Fruit fly (Drosophila melanogaster) whole organism, embryonic: ENCODE results near the gene His3.3B.

Experiments
- Ada2b ChIP-seq: fragments of 200-800 bp; sonication (Bioruptor generic); IDR thresholded peaks from 2 replicates; pipeline ENCODE4 v1.3.6; 2022; ENCODE audit warnings: missing biosample characterization, missing genetic modification characterization
- CG11723 ChIP-seq: fragments of 200-800 bp; sonication (Bioruptor generic); optimal IDR thresholded peaks from 2 replicates; lab custom pipeline; 2017; ENCODE audit warnings: missing biosample characterization, mild to moderate bottlenecking, missing genetic modification characterization
- CG13775 ChIP-seq: fragments of 200-800 bp; sonication (Bioruptor generic); optimal IDR thresholded peaks from 3 replicates; lab custom pipeline; 2017; ENCODE audit warnings: missing biosample characterization, mild to moderate bottlenecking, missing genetic modification characterization
- CG14441 ChIP-seq: fragments of 200-800 bp; sonication (Bioruptor generic); IDR thresholded peaks from 2 replicates; pipeline ENCODE4 v1.3.6; 2022; ENCODE audit warnings: missing biosample characterization, missing genetic modification characterization
- CG14860 ChIP-seq: fragments of 200-800 bp; sonication (Bioruptor generic); IDR thresholded peaks from 3 replicates; pipeline ENCODE4 v1.3.6; 2022; ENCODE audit warnings: missing biosample characterization, missing genetic modification characterization; ENCODE audit not compliant: partially characterized antibody
- CG15514 ChIP-seq: fragments of 200-800 bp; sonication (Bioruptor generic); optimal IDR thresholded peaks from 3 replicates; lab custom pipeline; 2017; ENCODE audit warnings: missing biosample characterization, missing genetic modification characterization, mild to moderate bottlenecking, moderate library complexity, missing genetic modification reagents
- CG15601 ChIP-seq: fragments of 200-800 bp; sonication (Bioruptor generic); optimal IDR thresholded peaks from 3 replicates; lab custom pipeline; 2019; ENCODE audit warnings: missing biosample characterization, mild to moderate bottlenecking, missing genetic modification characterization, moderate library complexity
- CG1647 ChIP-seq: fragments of 200-800 bp; sonication (Bioruptor generic); optimal IDR thresholded peaks from 3 replicates; lab custom pipeline; 2016; ENCODE audit warnings: missing biosample characterization, missing genetic modification characterization
- CG17359 ChIP-seq: fragments of 200-800 bp; sonication (Bioruptor generic); optimal IDR thresholded peaks from 3 replicates; lab custom pipeline; 2018; ENCODE audit warnings: missing biosample characterization, mild to moderate bottlenecking, missing genetic modification characterization, moderate library complexity
- CG18011 ChIP-seq: fragments of 200-800 bp; sonication (Bioruptor generic); optimal IDR thresholded peaks from 2 replicates; lab custom pipeline; 2017; ENCODE audit warnings: missing biosample characterization, missing genetic modification characterization, mild to moderate bottlenecking, moderate library complexity, missing genotype
- CG3847 ChIP-seq: fragments of 200-800 bp; sonication (Bioruptor generic); IDR thresholded peaks from 2 replicates; pipeline ENCODE4 v1.3.6; 2022; ENCODE audit warnings: missing biosample characterization, missing genetic modification characterization
- CG5180 ChIP-seq: fragments of 200-800 bp; sonication (Bioruptor generic); optimal IDR thresholded peaks from 3 replicates; lab custom pipeline; 2017; ENCODE audit warnings: missing biosample characterization, missing genetic modification characterization, mild to moderate bottlenecking, moderate library complexity, missing genetic modification reagents
- CG6175 ChIP-seq: fragments of 200-800 bp; sonication (Bioruptor generic); IDR thresholded peaks from 3 replicates; pipeline ENCODE4 v1.3.6; 2022; ENCODE audit warnings: missing biosample characterization, missing genetic modification characterization
- CG6854 ChIP-seq: fragments of 200-800 bp; sonication (Bioruptor generic); optimal IDR thresholded peaks from 3 replicates; lab custom pipeline; 2017; ENCODE audit warnings: missing biosample characterization, mild to moderate bottlenecking, missing genetic modification characterization
- D19A ChIP-seq: fragments of 200-800 bp; optimal IDR thresholded peaks from 3 replicates; lab custom pipeline; 2019; ENCODE audit warnings: missing biosample characterization, mild to moderate bottlenecking, missing genetic modification characterization, moderate library complexity
- Dfd ChIP-seq, 2 experiments: fragments of >200 bp; optimal IDR thresholded peaks; 2 replicates each; lab custom pipeline; 2017; ENCODE audit warnings: missing biosample characterization in 2 of 2, missing genetic modification characterization in 2 of 2
- Drgx ChIP-seq: fragments of 200-800 bp; sonication (Bioruptor generic); IDR thresholded peaks from 2 replicates; pipeline ENCODE4 v1.3.6; 2022; ENCODE audit warnings: missing biosample characterization, missing genetic modification characterization
- Ets65A ChIP-seq: fragments of 200-800 bp; sonication (Bioruptor generic); peaks from one replicate; lab custom pipeline; 2016; ENCODE audit warnings: missing biosample characterization, missing genetic modification characterization
- Hr51 ChIP-seq, 2 experiments: fragments of 200-800 bp; sonication (Bioruptor generic); optimal IDR thresholded peaks; 2 replicates in 1 of 2; 3 replicates in 1 of 2; lab custom pipeline; 2016 to 2018; ENCODE audit warnings: missing biosample characterization in 2 of 2, missing genetic modification characterization in 2 of 2, mild to moderate bottlenecking in 1 of 2, moderate library complexity in 1 of 2
- MBD-R2 ChIP-seq: fragments of 200-800 bp; sonication (Bioruptor generic); IDR thresholded peaks from 2 replicates; pipeline ENCODE4 v1.3.6; 2022; ENCODE audit warnings: missing biosample characterization, missing genetic modification characterization
- MTF-1 ChIP-seq: fragments of 200-800 bp; sonication (Bioruptor generic); optimal IDR thresholded peaks from 2 replicates; lab custom pipeline; 2018; ENCODE audit warnings: missing biosample characterization, mild to moderate bottlenecking, missing genetic modification characterization, borderline replicate concordance
- Sin3A ChIP-seq: fragments of >200 bp; optimal IDR thresholded peaks from 2 replicates; lab custom pipeline; 2018
- Sry-β ChIP-seq: fragments of 200-800 bp; sonication (Bioruptor generic); optimal IDR thresholded peaks from 2 replicates; lab custom pipeline; 2018; ENCODE audit warnings: missing biosample characterization, mild to moderate bottlenecking, missing genetic modification characterization, moderate library complexity
- Stat92E ChIP-seq, 3 experiments: fragments of >200 bp in 2 of 3; fragments of 200-800 bp in 1 of 3; sonication (Bioruptor generic) in 1 of 3; optimal IDR thresholded peaks; 2 replicates each; lab custom pipeline; 2017 to 2019; ENCODE audit warnings: missing biosample characterization in 3 of 3, missing genetic modification characterization in 3 of 3, mild to moderate bottlenecking in 1 of 3, moderate library complexity in 1 of 3
- ab ChIP-seq: fragments of 200-800 bp; sonication (Bioruptor generic); optimal IDR thresholded peaks from 2 replicates; lab custom pipeline; 2016; ENCODE audit warnings: missing biosample characterization, missing genetic modification characterization
- ac ChIP-seq: fragments of 200-800 bp; sonication (Bioruptor generic); optimal IDR thresholded peaks from 3 replicates; lab custom pipeline; 2017; ENCODE audit warnings: missing biosample characterization, mild to moderate bottlenecking, missing genetic modification characterization
- ap ChIP-seq: fragments of 200-800 bp; sonication (Bioruptor generic); IDR thresholded peaks from 2 replicates; pipeline ENCODE4 v1.3.6; 2022; ENCODE audit warnings: missing biosample characterization, missing genetic modification characterization
- br ChIP-seq: fragments of >200 bp; optimal IDR thresholded peaks from 2 replicates; lab custom pipeline; 2017
- cg ChIP-seq: fragments of 200-800 bp; sonication (Bioruptor generic); optimal IDR thresholded peaks from 3 replicates; lab custom pipeline; 2019; ENCODE audit warnings: missing biosample characterization, mild to moderate bottlenecking, missing genetic modification characterization, moderate library complexity
- chif ChIP-seq, 2 experiments: fragments of 200-800 bp; sonication (Bioruptor generic); optimal IDR thresholded peaks; 3 replicates each; lab custom pipeline; 2016; ENCODE audit warnings: missing biosample characterization in 2 of 2, missing genetic modification characterization in 2 of 2
- crc ChIP-seq: fragments of 200-800 bp; sonication (Bioruptor generic); optimal IDR thresholded peaks from 2 replicates; lab custom pipeline; 2016; ENCODE audit warnings: missing biosample characterization, missing genetic modification characterization
- croc ChIP-seq: fragments of 200-800 bp; sonication (Bioruptor generic); conservative IDR thresholded peaks from 3 replicates; pipeline ENCODE4 v1.3.6; 2022; ENCODE audit warnings: missing biosample characterization, missing genetic modification characterization
- dpn ChIP-seq, 2 experiments: fragments of 200-800 bp; sonication (Bioruptor generic); optimal IDR thresholded peaks; 3 replicates each; lab custom pipeline; 2016; ENCODE audit warnings: missing biosample characterization in 2 of 2, missing genetic modification characterization in 2 of 2
- emc ChIP-seq: fragments of 200-800 bp; sonication (Bioruptor generic); optimal IDR thresholded peaks from 2 replicates; lab custom pipeline; 2016; ENCODE audit warnings: missing biosample characterization, missing genetic modification characterization
- esg ChIP-seq: fragments of 200-800 bp; sonication (Bioruptor generic); conservative IDR thresholded peaks from 2 replicates; pipeline ENCODE4 v1.3.6; 2022; ENCODE audit warnings: missing biosample characterization, missing genetic modification characterization
- fd96Cb ChIP-seq: fragments of 200-800 bp; sonication (Bioruptor generic); optimal IDR thresholded peaks from 2 replicates; lab custom pipeline; 2018; ENCODE audit warnings: missing biosample characterization, mild to moderate bottlenecking, missing genetic modification characterization, moderate library complexity
- gem ChIP-seq: fragments of 200-800 bp; sonication (Bioruptor generic); optimal IDR thresholded peaks from 2 replicates; lab custom pipeline; 2019; ENCODE audit warnings: missing biosample characterization, mild to moderate bottlenecking, missing genetic modification characterization, moderate library complexity
- gt ChIP-seq: fragments of 200-800 bp; sonication (Bioruptor generic); IDR thresholded peaks from 2 replicates; pipeline ENCODE4 v1.3.6; 2022; ENCODE audit warnings: missing biosample characterization, missing genetic modification characterization
- insv ChIP-seq, 2 experiments: fragments of 200-800 bp; sonication (Bioruptor generic); optimal IDR thresholded peaks; 3 replicates each; lab custom pipeline; 2016 to 2018; ENCODE audit warnings: missing biosample characterization in 2 of 2, missing genetic modification characterization in 2 of 2
- klu ChIP-seq: fragments of 200-800 bp; sonication (Bioruptor generic); IDR thresholded peaks from 2 replicates; pipeline ENCODE4 v1.3.6; 2022; ENCODE audit warnings: missing biosample characterization, missing genetic modification characterization
- nmo ChIP-seq: fragments of 200-800 bp; sonication (Bioruptor generic); optimal IDR thresholded peaks from 2 replicates; lab custom pipeline; 2018; ENCODE audit warnings: missing biosample characterization, mild to moderate bottlenecking, missing genetic modification characterization, moderate library complexity
- peb ChIP-seq: fragments of 200-800 bp; sonication (Bioruptor generic); IDR thresholded peaks from 2 replicates; pipeline ENCODE4 v1.3.6; 2022; ENCODE audit warnings: missing biosample characterization, missing genetic modification characterization
- phol ChIP-seq: fragments of 200-800 bp; sonication (Bioruptor generic); optimal IDR thresholded peaks from 3 replicates; lab custom pipeline; 2018; ENCODE audit warnings: missing biosample characterization, mild to moderate bottlenecking, missing genetic modification characterization, moderate library complexity
- prd ChIP-seq, 3 experiments: fragments of >200 bp in 2 of 3; fragments of 200-800 bp in 1 of 3; sonication (Bioruptor generic) in 1 of 3; optimal IDR thresholded peaks in 2 of 3; IDR thresholded peaks in 1 of 3; 2 replicates in 2 of 3; 3 replicates in 1 of 3; pipeline versions ENCODE4 v1.3.6 to Lab custom; 2017 to 2022; ENCODE audit warnings: missing biosample characterization in 1 of 3, missing genetic modification characterization in 1 of 3
- ro ChIP-seq: fragments of 200-800 bp; sonication (Bioruptor generic); IDR thresholded peaks from 2 replicates; pipeline ENCODE4 v1.3.6; 2022; ENCODE audit warnings: missing biosample characterization, missing genetic modification characterization
- sens ChIP-seq: fragments of 200-800 bp; sonication (Bioruptor generic); peaks from one replicate; lab custom pipeline; 2016; ENCODE audit warnings: missing biosample characterization, missing genetic modification characterization
- slou ChIP-seq: fragments of 200-800 bp; sonication (Bioruptor generic); optimal IDR thresholded peaks from 3 replicates; lab custom pipeline; 2016; ENCODE audit warnings: missing biosample characterization, missing genetic modification characterization
- tap ChIP-seq: fragments of 200-800 bp; optimal IDR thresholded peaks from 3 replicates; lab custom pipeline; 2019; ENCODE audit warnings: missing biosample characterization, mild to moderate bottlenecking, missing genetic modification characterization, moderate library complexity
- vfl ChIP-seq: fragments of 200-800 bp; sonication (Bioruptor generic); optimal IDR thresholded peaks from 2 replicates; lab custom pipeline; 2016; ENCODE audit warnings: missing biosample characterization, missing genetic modification characterization
- wdn ChIP-seq: fragments of 200-800 bp; sonication (Bioruptor generic); IDR thresholded peaks from 2 replicates; pipeline ENCODE4 v1.3.6; 2022; ENCODE audit warnings: missing biosample characterization, missing genetic modification characterization
- yki ChIP-seq: fragments of >200 bp; optimal IDR thresholded peaks from 3 replicates; lab custom pipeline; 2018
- zf30C ChIP-seq: fragments of 200-800 bp; sonication (Bioruptor generic); optimal IDR thresholded peaks from 3 replicates; lab custom pipeline; 2018; ENCODE audit warnings: missing biosample characterization, mild to moderate bottlenecking, missing genetic modification characterization

His3.3B gene

dm6 chrX:9148989-9149522 lies 7.4 kb downstream of the His3.3B start, which contains the start of the genes fh and Bap111 (continued):
- TF ChIP-seq gem (tag; lab: Kevin White, UChicago) (no peak), croc (GFP tag; lab: Robert Waterston, UW) (no peak), CG17359 (tag; lab: Kevin White, UChicago) (no peak), CG14441 (no peak), prd (optimal IDR thresholded peaks at IDR 0.05; lab: Kevin White, UChicago) (no peak), prd (GFP tag; IDR thresholded peaks at IDR 0.05; lab: Robert Waterston, UW) (no peak), Sin3A (lab: Kevin White, UChicago) (peak; percentile 16), yki (lab: Kevin White, UChicago) (no peak), klu (GFP tag; lab: Robert Waterston, UW) (no peak), br (lab: Kevin White, UChicago) (no peak), CG15514 (GFP tag; lab: Kevin White, UChicago) (peak; percentile 12), nmo (GFP tag; lab: Kevin White, UChicago) (peak; percentile 38), CG11723 (GFP tag; lab: Kevin White, UChicago) (no peak), phol (peak; percentile 96), CG14860 (GFP tag; lab: Robert Waterston, UW) (no peak), wdn (GFP tag; lab: Robert Waterston, UW) (no peak), gt (GFP tag; lab: Robert Waterston, UW) (no peak), fd96Cb (tag; lab: Kevin White, UChicago) (no peak), Sry-β (GFP tag; lab: Kevin White, UChicago) (no peak), crc (GFP tag; lab: Kevin White, UChicago) (no peak), Ets65A (no peak), CG1647 (GFP tag; lab: Kevin White, UChicago) (no peak), zf30C (GFP tag; lab: Kevin White, UChicago) (no peak), dpn (GFP tag; optimal IDR thresholded peaks at IDR 0.05; lab: Kevin White, UChicago) (no peak), Ada2b (no peak), CG3847 (no peak), chif (GFP tag; optimal IDR thresholded peaks at IDR 0.05; lab: Kevin White, UChicago) (no peak), CG6175 (no peak), sens (GFP tag; lab: Kevin White, UChicago) (peak; percentile 90), esg (no peak), CG6854 (GFP tag; lab: Kevin White, UChicago) (no peak), tap (tag; lab: Kevin White, UChicago) (no peak), MTF-1 (GFP tag; lab: Kevin White, UChicago) (no peak), CG18011 (no peak), Dfd (GFP tag; optimal IDR thresholded peaks at IDR 0.05; lab: Kevin White, UChicago) (no peak), CG5180 (GFP tag; lab: Kevin White, UChicago) (no peak), ab (GFP tag; lab: Kevin White, UChicago) (no peak), cg (GFP tag; lab: Kevin White, UChicago) (no peak), emc (no peak), Hr51 (GFP tag; optimal IDR thresholded peaks at IDR 0.05; lab: Kevin White, UChicago) (no peak), MBD-R2 (peak; percentile 54), CG13775 (GFP tag; lab: Kevin White, UChicago) (no peak), peb (GFP tag; lab: Robert Waterston, UW) (no peak), Drgx (GFP tag; lab: Robert Waterston, UW) (no peak), slou (no peak), CG15601 (tag; lab: Kevin White, UChicago) (peak; percentile 7), vfl (GFP tag; lab: Kevin White, UChicago) (no peak), insv (GFP tag; optimal IDR thresholded peaks at IDR 0.05; lab: Kevin White, UChicago) (no peak), Stat92E (GFP tag; optimal IDR thresholded peaks at IDR 0.05; lab: Kevin White, UChicago) (peak in 1 of 3 experiments; percentile 48), ac (no peak), ap (GFP tag; lab: Robert Waterston, UW) (no peak), ro (GFP tag; lab: Robert Waterston, UW) (no peak), D19A (tag; lab: Kevin White, UChicago) (no peak)
